Fruit fly (Drosophila melanogaster) whole organism, embryonic: ENCODE measurements around the gene CG18749.

Experiments used
- Asciz ChIP-seq: fragments of 200-800 bp; sonication (Bioruptor generic); optimal IDR thresholded peaks from 2 replicates; lab custom pipeline; 2017; ENCODE audit warnings: missing biosample characterization, mild to moderate bottlenecking, missing genetic modification characterization, missing genetic modification reagents
- Awh ChIP-seq: fragments of 200-800 bp; sonication (Bioruptor generic); IDR thresholded peaks from 2 replicates; pipeline ENCODE4, ENCODE4 v1.3.6; 2022; ENCODE audit warnings: missing biosample characterization, missing genetic modification characterization
- B-H2 ChIP-seq: fragments of 200-800 bp; sonication (Bioruptor generic); optimal IDR thresholded peaks from 2 replicates; lab custom pipeline; 2018; ENCODE audit warnings: missing biosample characterization, mild to moderate bottlenecking, missing genetic modification characterization
- C15 ChIP-seq: fragments of 200-800 bp; sonication (Bioruptor generic); IDR thresholded peaks from 3 replicates; pipeline ENCODE4 v1.3.6; 2022; ENCODE audit warnings: missing biosample characterization, missing genetic modification characterization
- CG14441 ChIP-seq: fragments of 200-800 bp; sonication (Bioruptor generic); IDR thresholded peaks from 2 replicates; pipeline ENCODE4 v1.3.6; 2022; ENCODE audit warnings: missing biosample characterization, missing genetic modification characterization
- CG1602 ChIP-seq: fragments of 200-800 bp; sonication (Bioruptor generic); optimal IDR thresholded peaks from 3 replicates; lab custom pipeline; 2016; ENCODE audit warnings: missing biosample characterization, missing genetic modification characterization
- CG17186 ChIP-seq: fragments of 200-800 bp; sonication (Bioruptor generic); optimal IDR thresholded peaks from 3 replicates; lab custom pipeline; 2017; ENCODE audit warnings: missing biosample characterization, missing genetic modification reagents, missing genetic modification characterization
- CG1792 ChIP-seq: fragments of 200-800 bp; sonication (Bioruptor generic); optimal IDR thresholded peaks from 2 replicates; lab custom pipeline; 2016; ENCODE audit warnings: missing biosample characterization, missing genetic modification characterization
- CG18599 ChIP-seq: fragments of 200-800 bp; sonication (Bioruptor generic); optimal IDR thresholded peaks from 3 replicates; lab custom pipeline; 2017; ENCODE audit warnings: missing biosample characterization, missing genetic modification characterization, mild to moderate bottlenecking, moderate library complexity, missing genetic modification reagents
- CG2120 ChIP-seq: fragments of 200-800 bp; sonication (Bioruptor generic); optimal IDR thresholded peaks from 3 replicates; lab custom pipeline; 2016; ENCODE audit warnings: missing biosample characterization, missing genetic modification characterization
- CG31224 ChIP-seq: fragments of 200-800 bp; sonication (Bioruptor generic); IDR thresholded peaks from 2 replicates; pipeline ENCODE4 v1.3.6; 2022; ENCODE audit warnings: missing biosample characterization, missing genetic modification characterization
- CG34422 ChIP-seq: fragments of 200-800 bp; sonication (Bioruptor generic); IDR thresholded peaks from 3 replicates; pipeline ENCODE4 v1.3.6; 2022; ENCODE audit warnings: missing biosample characterization, missing genetic modification characterization
- CG4707 ChIP-seq: fragments of 200-800 bp; sonication (Bioruptor generic); optimal IDR thresholded peaks from 2 replicates; lab custom pipeline; 2018; ENCODE audit warnings: missing biosample characterization, mild to moderate bottlenecking, missing genetic modification characterization, moderate library complexity
- CG6254 ChIP-seq: fragments of 200-800 bp; sonication (Bioruptor generic); optimal IDR thresholded peaks from 3 replicates; lab custom pipeline; 2017; ENCODE audit warnings: mild to moderate bottlenecking, missing biosample characterization, missing genetic modification reagents, missing genetic modification characterization
- CG6813 ChIP-seq: fragments of 200-800 bp; sonication (Bioruptor generic); optimal IDR thresholded peaks from 2 replicates; lab custom pipeline; 2017; ENCODE audit warnings: missing biosample characterization, missing genetic modification characterization, mild to moderate bottlenecking, moderate library complexity, missing genetic modification reagents
- CG7556 ChIP-seq: fragments of 200-800 bp; sonication (Bioruptor generic); optimal IDR thresholded peaks from 2 replicates; lab custom pipeline; 2017; ENCODE audit warnings: missing biosample characterization, mild to moderate bottlenecking, missing genetic modification characterization
- CG8290 ChIP-seq, 3 experiments: fragments of 200-800 bp; sonication (Bioruptor generic); optimal IDR thresholded peaks; 2 replicates each; lab custom pipeline; 2016 to 2019; ENCODE audit warnings: missing biosample characterization in 3 of 3, missing genetic modification characterization in 3 of 3, mild to moderate bottlenecking in 2 of 3, moderate library complexity in 1 of 3
- CG9215 ChIP-seq: fragments of 200-800 bp; sonication (Bioruptor generic); IDR thresholded peaks from 2 replicates; pipeline ENCODE4 v1.3.6; 2022; ENCODE audit warnings: missing biosample characterization, missing genetic modification characterization
- CG9876 ChIP-seq: fragments of 200-800 bp; sonication (Bioruptor generic); optimal IDR thresholded peaks from 2 replicates; lab custom pipeline; 2016; ENCODE audit warnings: missing biosample characterization, missing genetic modification characterization
- Chrac-16 ChIP-seq: fragments of 200-800 bp; sonication (Bioruptor generic); optimal IDR thresholded peaks from 3 replicates; lab custom pipeline; 2016; ENCODE audit warnings: missing biosample characterization, missing genetic modification characterization
- D19A ChIP-seq: fragments of 200-800 bp; optimal IDR thresholded peaks from 3 replicates; lab custom pipeline; 2019; ENCODE audit warnings: missing biosample characterization, mild to moderate bottlenecking, missing genetic modification characterization, moderate library complexity
- D19B ChIP-seq: fragments of 200-800 bp; sonication (Bioruptor generic); optimal IDR thresholded peaks from 2 replicates; lab custom pipeline; 2017; ENCODE audit warnings: missing biosample characterization, mild to moderate bottlenecking, missing genetic modification characterization
- Dfd ChIP-seq, 2 experiments: fragments of >200 bp; optimal IDR thresholded peaks; 2 replicates each; lab custom pipeline; 2017; ENCODE audit warnings: missing biosample characterization in 2 of 2, missing genetic modification characterization in 2 of 2
- Drgx ChIP-seq: fragments of 200-800 bp; sonication (Bioruptor generic); IDR thresholded peaks from 2 replicates; pipeline ENCODE4 v1.3.6; 2022; ENCODE audit warnings: missing biosample characterization, missing genetic modification characterization
- Gug ChIP-seq: fragments of 200-800 bp; sonication (Bioruptor generic); IDR thresholded peaks from 4 replicates; pipeline ENCODE4 v1.3.6; 2022; ENCODE audit warnings: missing biosample characterization, missing genetic modification characterization
- HHEX ChIP-seq: fragments of 200-800 bp; sonication (Bioruptor generic); optimal IDR thresholded peaks from 3 replicates; lab custom pipeline; 2017; ENCODE audit warnings: missing biosample characterization, mild to moderate bottlenecking, missing genetic modification characterization, missing genetic modification reagents
- Hr51 ChIP-seq, 2 experiments: fragments of 200-800 bp; sonication (Bioruptor generic); optimal IDR thresholded peaks; 2 replicates in 1 of 2; 3 replicates in 1 of 2; lab custom pipeline; 2016 to 2018; ENCODE audit warnings: missing biosample characterization in 2 of 2, missing genetic modification characterization in 2 of 2, mild to moderate bottlenecking in 1 of 2, moderate library complexity in 1 of 2
- Med ChIP-seq: fragments of 200-800 bp; sonication (Bioruptor generic); peaks from one replicate; lab custom pipeline; 2016; ENCODE audit warnings: missing biosample characterization, missing genetic modification characterization, mild to moderate bottlenecking, inconsistent platforms, moderate library complexity
- Meics ChIP-seq: fragments of 200-800 bp; sonication (Bioruptor generic); optimal IDR thresholded peaks from 2 replicates; lab custom pipeline; 2017; ENCODE audit warnings: missing biosample characterization, mild to moderate bottlenecking, missing genetic modification characterization
- Nf-YC ChIP-seq: fragments of 200-800 bp; optimal IDR thresholded peaks from 3 replicates; lab custom pipeline; 2019; ENCODE audit warnings: missing biosample characterization, mild to moderate bottlenecking, missing genetic modification characterization, moderate library complexity
- Sin3A ChIP-seq: fragments of >200 bp; optimal IDR thresholded peaks from 2 replicates; lab custom pipeline; 2018
- Sox102F ChIP-seq: fragments of 200-800 bp; sonication (Bioruptor generic); optimal IDR thresholded peaks from 2 replicates; lab custom pipeline; 2018; ENCODE audit warnings: missing biosample characterization, mild to moderate bottlenecking, missing genetic modification characterization, moderate library complexity
- Vsx1 ChIP-seq: fragments of 200-800 bp; sonication (Bioruptor generic); optimal IDR thresholded peaks from 2 replicates; lab custom pipeline; 2017; ENCODE audit warnings: missing biosample characterization, mild to moderate bottlenecking, missing genetic modification characterization, missing genetic modification reagents
- ash1 ChIP-seq: fragments of 200-800 bp; sonication (Bioruptor generic); optimal IDR thresholded peaks from 2 replicates; lab custom pipeline; 2018; ENCODE audit warnings: missing biosample characterization, mild to moderate bottlenecking, missing genetic modification characterization
- bab2 ChIP-seq: fragments of 200-800 bp; sonication (Bioruptor generic); optimal IDR thresholded peaks from 2 replicates; lab custom pipeline; 2016; ENCODE audit warnings: missing biosample characterization, missing genetic modification characterization
- br ChIP-seq: fragments of >200 bp; optimal IDR thresholded peaks from 2 replicates; lab custom pipeline; 2017
- chm ChIP-seq: fragments of 200-800 bp; sonication (Bioruptor generic); IDR thresholded peaks from 2 replicates; pipeline ENCODE4 v1.3.6; 2022; ENCODE audit warnings: missing biosample characterization, missing genetic modification characterization
- ems ChIP-seq: fragments of 200-800 bp; sonication (Bioruptor generic); optimal IDR thresholded peaks from 3 replicates; lab custom pipeline; 2016; ENCODE audit warnings: missing biosample characterization, missing genetic modification characterization
- eve ChIP-seq, 2 experiments: fragments of >200 bp; optimal IDR thresholded peaks; 2 replicates each; lab custom pipeline; 2017; ENCODE audit warnings: missing biosample characterization in 2 of 2, missing genetic modification characterization in 2 of 2
- eyg ChIP-seq: fragments of 200-800 bp; sonication (Bioruptor generic); optimal IDR thresholded peaks from 3 replicates; lab custom pipeline; 2016; ENCODE audit warnings: missing biosample characterization, missing genetic modification characterization
- fd3F ChIP-seq: fragments of 200-800 bp; sonication (Bioruptor generic); optimal IDR thresholded peaks from 2 replicates; lab custom pipeline; 2018; ENCODE audit warnings: missing biosample characterization, mild to moderate bottlenecking, missing genetic modification characterization, moderate library complexity
- gro ChIP-seq: fragments of 200-800 bp; sonication (Bioruptor generic); optimal IDR thresholded peaks from 2 replicates; lab custom pipeline; 2016; ENCODE audit warnings: missing biosample characterization, missing genetic modification characterization
- ham ChIP-seq: fragments of 200-800 bp; sonication (Bioruptor generic); IDR thresholded peaks from 2 replicates; pipeline ENCODE4 v1.3.6; 2022; ENCODE audit warnings: missing biosample characterization, missing genetic modification characterization
- hbn ChIP-seq: fragments of 200-800 bp; sonication (Bioruptor generic); IDR thresholded peaks from 2 replicates; pipeline ENCODE4 v1.3.6; 2022; ENCODE audit warnings: missing biosample characterization, missing genetic modification characterization; ENCODE audit not compliant: partially characterized antibody
- ro ChIP-seq: fragments of 200-800 bp; sonication (Bioruptor generic); IDR thresholded peaks from 2 replicates; pipeline ENCODE4 v1.3.6; 2022; ENCODE audit warnings: missing biosample characterization, missing genetic modification characterization
- row ChIP-seq: fragments of 200-800 bp; sonication (Bioruptor generic); IDR thresholded peaks from 3 replicates; pipeline ENCODE4 v1.3.6; 2022; ENCODE audit warnings: missing biosample characterization, missing genetic modification characterization
- seq ChIP-seq: fragments of 200-800 bp; sonication (Bioruptor generic); IDR thresholded peaks from 2 replicates; pipeline ENCODE4 v1.3.6; 2022; ENCODE audit warnings: missing biosample characterization, missing genetic modification characterization
- shn ChIP-seq: fragments of 200-800 bp; sonication (Bioruptor generic); optimal IDR thresholded peaks from 3 replicates; lab custom pipeline; 2016; ENCODE audit warnings: missing biosample characterization, missing genetic modification characterization
- tx ChIP-seq: fragments of 200-800 bp; sonication (Bioruptor generic); optimal IDR thresholded peaks from 2 replicates; lab custom pipeline; 2016; ENCODE audit warnings: missing biosample characterization, missing genetic modification characterization
- usp ChIP-seq: fragments of >200 bp; optimal IDR thresholded peaks from 2 replicates; lab custom pipeline; 2017; ENCODE audit warnings: missing biosample characterization, missing genetic modification characterization
- wek ChIP-seq: fragments of 200-800 bp; sonication (Bioruptor generic); optimal IDR thresholded peaks from 3 replicates; lab custom pipeline; 2018; ENCODE audit warnings: missing biosample characterization, mild to moderate bottlenecking, missing genetic modification characterization, moderate library complexity
- z ChIP-seq: fragments of 200-800 bp; sonication (Bioruptor generic); IDR thresholded peaks from 3 replicates; pipeline ENCODE4 v1.3.6; 2022; ENCODE audit warnings: missing biosample characterization, missing genetic modification characterization
- zen ChIP-seq: fragments of 200-800 bp; sonication (Bioruptor generic); optimal IDR thresholded peaks from 3 replicates; lab custom pipeline; 2018; ENCODE audit warnings: missing biosample characterization, mild to moderate bottlenecking, missing genetic modification characterization, moderate library complexity

The CG18749 gene

dm6 chr3R:8233864-8234263 lies 10.0 kb upstream of the CG18749 start:
- TF ChIP-seq gro, result no peak
- TF ChIP-seq Hr51 (GFP tag; optimal IDR thresholded peaks at IDR 0.05; lab: Kevin White, UChicago), result no peak
- no peak for TF ChIP-seq ems (GFP tag; lab: Kevin White, UChicago)
- peak; percentile 14 for TF ChIP-seq CG7556 (GFP tag; lab: Kevin White, UChicago)
- TF ChIP-seq CG34422, result no peak
- no peak for TF ChIP-seq Nf-YC
- TF ChIP-seq Vsx1 (GFP tag; lab: Kevin White, UChicago), result no peak
- TF ChIP-seq Drgx, result peak; percentile 67
- no peak for TF ChIP-seq eyg (GFP tag; lab: Kevin White, UChicago)
- no peak for TF ChIP-seq B-H2 (GFP tag; lab: Kevin White, UChicago)
- TF ChIP-seq Dfd (GFP tag; optimal IDR thresholded peaks at IDR 0.05; lab: Kevin White, UChicago), result no peak
- no peak for TF ChIP-seq Asciz
- TF ChIP-seq Gug (GFP tag; lab: Robert Waterston, UW), result no peak
- TF ChIP-seq C15 (GFP tag; lab: Robert Waterston, UW), result no peak
- no peak for TF ChIP-seq CG18599 (GFP tag; lab: Kevin White, UChicago)
- no peak for TF ChIP-seq bab2 (GFP tag; lab: Kevin White, UChicago)
- no peak for TF ChIP-seq Meics
- no peak for TF ChIP-seq CG1602 (GFP tag; lab: Kevin White, UChicago)
- TF ChIP-seq CG4707 (GFP tag; lab: Kevin White, UChicago), result no peak
- peak; percentile 4 for TF ChIP-seq Chrac-16 (GFP tag; lab: Kevin White, UChicago)
- TF ChIP-seq wek (GFP tag; lab: Kevin White, UChicago), result no peak
- TF ChIP-seq chm (GFP tag; lab: Robert Waterston, UW), result no peak
- TF ChIP-seq shn (GFP tag; lab: Kevin White, UChicago), result no peak
- no peak for TF ChIP-seq CG6254
- peak; percentile 12 for TF ChIP-seq D19A (tag; lab: Kevin White, UChicago)
- no peak for TF ChIP-seq Sin3A (lab: Kevin White, UChicago)
- TF ChIP-seq br, result no peak
- TF ChIP-seq CG6813, result no peak
- TF ChIP-seq CG9876 (GFP tag; lab: Kevin White, UChicago), result no peak
- TF ChIP-seq CG9215 (GFP tag; lab: Robert Waterston, UW), result no peak
- TF ChIP-seq z (GFP tag; lab: Robert Waterston, UW), result no peak
- TF ChIP-seq ash1 (GFP tag; lab: Kevin White, UChicago), result no peak
- TF ChIP-seq ham (GFP tag; lab: Robert Waterston, UW), result no peak
- TF ChIP-seq Awh (GFP tag; lab: Robert Waterston, UW), result no peak
- peak; percentile 86 for TF ChIP-seq D19B (GFP tag; lab: Kevin White, UChicago)
- TF ChIP-seq row (GFP tag; lab: Robert Waterston, UW), result peak; percentile 69; the same call in 2 of the 3 replicates
- no peak for TF ChIP-seq tx (GFP tag; lab: Kevin White, UChicago)
- no peak for TF ChIP-seq HHEX (GFP tag; lab: Kevin White, UChicago)
- TF ChIP-seq zen (tag; lab: Kevin White, UChicago), result no peak
- no peak for TF ChIP-seq seq
- TF ChIP-seq Sox102F (GFP tag; lab: Kevin White, UChicago), result peak; percentile 64
- TF ChIP-seq CG1792, result no peak
- TF ChIP-seq usp, result no peak
- no peak for TF ChIP-seq hbn (GFP tag; lab: Robert Waterston, UW)
- no peak for TF ChIP-seq CG14441 (GFP tag; lab: Robert Waterston, UW)
- no peak for TF ChIP-seq CG17186
- no peak for TF ChIP-seq CG8290 (GFP tag; optimal IDR thresholded peaks at IDR 0.05; lab: Kevin White, UChicago)
- peak in 1 of 2 experiments; percentile 11 for TF ChIP-seq CG8290 (tag; optimal IDR thresholded peaks at IDR 0.05; lab: Kevin White, UChicago)
- no peak for TF ChIP-seq CG31224 (GFP tag; lab: Robert Waterston, UW)
- TF ChIP-seq ro (GFP tag; lab: Robert Waterston, UW), result no peak
- TF ChIP-seq CG2120, result no peak
- TF ChIP-seq eve (GFP tag; optimal IDR thresholded peaks at IDR 0.05; lab: Kevin White, UChicago), result no peak
- peak; percentile 64 for TF ChIP-seq Med (GFP tag; lab: Kevin White, UChicago)
- no peak for TF ChIP-seq fd3F (GFP tag; lab: Kevin White, UChicago)
